Worm (Caenorhabditis elegans) whole organism, midembryonic: Measurements from ENCODE around the gene cls-2.

Experiments used
- cog-1 ChIP-seq: sonication (generic microtip); optimal IDR thresholded peaks from 2 replicates; lab custom pipeline; 2016; ENCODE audit warnings: missing genetic modification characterization, missing compliant biosample characterization
- tab-1 ChIP-seq: fragments of 200-800 bp; sonication (Bioruptor generic); IDR thresholded peaks from 2 replicates; pipeline ENCODE4 v1.3.6; 2022; ENCODE audit warnings: missing genetic modification characterization, missing compliant biosample characterization
- ztf-29 ChIP-seq: fragments of 200-800 bp; sonication (Bioruptor generic); IDR thresholded peaks from 2 replicates; pipeline ENCODE4 v1.3.6; 2022; ENCODE audit warnings: missing genetic modification reagents, missing genetic modification characterization, missing compliant biosample characterization

DNA sequence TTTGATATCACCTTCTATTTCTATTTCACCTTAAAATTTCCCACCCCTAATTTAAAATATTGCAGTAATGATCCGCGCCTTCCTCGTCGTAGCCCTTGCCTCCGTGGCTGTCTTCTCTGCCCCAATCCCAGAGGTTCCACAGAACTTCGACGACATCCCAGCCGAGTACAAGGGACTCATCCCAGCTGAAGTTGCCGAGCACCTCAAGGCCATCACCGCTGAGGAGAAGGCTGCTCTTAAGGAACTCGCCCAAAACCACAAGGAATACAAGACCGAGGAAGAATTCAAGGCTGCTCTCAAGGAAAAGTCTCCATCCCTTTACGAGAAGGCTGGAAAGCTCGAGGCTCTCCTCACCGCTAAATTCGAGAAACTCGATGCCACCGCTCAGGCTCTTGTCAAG, 26.9 kb downstream of the cls-2 start, which contains the start of gene far-2:
- TF ChIP-seq cog-1, result no peak
- no peak for TF ChIP-seq tab-1
- TF ChIP-seq ztf-29 (GFP tag; lab: Robert Waterston, UW), result no peak
